Fruit fly (Drosophila melanogaster): ENCODE results near the gene CG15731.

Gene CG15731

dm6 chrX:12480282-12480681, 22.7 kb upstream of the CG15731 start (continued):
- TF ChIP-seq CG11247 (GFP tag; IDR thresholded peaks at IDR 0.05) (no peak), org-1 (GFP tag; optimal IDR thresholded peaks at IDR 0.05) (peak; percentile 27), CG30403 (GFP tag; optimal IDR thresholded peaks at IDR 0.05) (peak; percentile 12), ac (GFP tag; optimal IDR thresholded peaks at IDR 0.05) (no peak), Nf-YB (GFP tag; optimal IDR thresholded peaks at IDR 0.05) (no peak), NfI (GFP tag; optimal IDR thresholded peaks at IDR 0.05) (peak; percentile 40), Hr51 (GFP tag; optimal IDR thresholded peaks at IDR 0.05) (peak in 1 of 2 experiments; percentile 54), Optix (GFP tag; IDR thresholded peaks at IDR 0.05) (no peak), CG17361 (GFP tag; IDR thresholded peaks at IDR 0.05) (peak; percentile 38; the same call in 1 of the 3 replicates)

dm6 chrX:12473953-12474468, 16.4 kb upstream of the CG15731 start:
- no peak for TF ChIP-seq bbx (GFP tag; IDR thresholded peaks at IDR 0.05; ENCODE audit: partially characterized antibody)
- TF ChIP-seq aop (GFP tag; IDR thresholded peaks at IDR 0.05), result no peak
- peak; percentile 47 for TF ChIP-seq zen (tag; optimal IDR thresholded peaks at IDR 0.05)
- peak; percentile 88 for TF ChIP-seq CG7839 (tag; optimal IDR thresholded peaks at IDR 0.05)
- no peak for TF ChIP-seq eyg (GFP tag; optimal IDR thresholded peaks at IDR 0.05)
- TF ChIP-seq Chrac-16 (GFP tag; optimal IDR thresholded peaks at IDR 0.05), result peak; percentile 58
- TF ChIP-seq Nf-YB (GFP tag; optimal IDR thresholded peaks at IDR 0.05), result peak; percentile 60
- TF ChIP-seq CG16863 (GFP tag; optimal IDR thresholded peaks at IDR 0.05), result no peak
- peak; percentile 76 for TF ChIP-seq CG14441 (GFP tag; IDR thresholded peaks at IDR 0.05)
- 0 out of 2 replicates have a peak, but pooled peaks have one; percentile 30 for TF ChIP-seq onecut (GFP tag; IDR thresholded peaks at IDR 0.05)
- TF ChIP-seq CG17186 (GFP tag; optimal IDR thresholded peaks at IDR 0.05), result no peak
- TF ChIP-seq NK7.1 (GFP tag; optimal IDR thresholded peaks at IDR 0.05), result no peak
- TF ChIP-seq CG17612 (GFP tag; IDR thresholded peaks at IDR 0.05), result peak; percentile 36; the same call in 1 of the 2 replicates
- TF ChIP-seq pan (optimal IDR thresholded peaks at IDR 0.05), result no peak
- peak in 1 of 2 experiments; percentile 79 for TF ChIP-seq pan (GFP tag; optimal IDR thresholded peaks at IDR 0.05 in 1 of 2, IDR thresholded peaks at IDR 0.05 in 1 of 2)
- TF ChIP-seq bowl (GFP tag; IDR thresholded peaks at IDR 0.05), result no peak
- TF ChIP-seq sisA (GFP tag; IDR thresholded peaks at IDR 0.05), result peak; percentile 71
- TF ChIP-seq CG15696 (tag; optimal IDR thresholded peaks at IDR 0.05), result peak; percentile 53
- TF ChIP-seq ash1 (GFP tag; optimal IDR thresholded peaks at IDR 0.05), result no peak
- peak; percentile 45; the same call in 1 of the 2 replicates for TF ChIP-seq E2f2 (GFP tag; IDR thresholded peaks at IDR 0.05)
- no peak for TF ChIP-seq Bgb (GFP tag; IDR thresholded peaks at IDR 0.05; ENCODE audit: partially characterized antibody)
- no peak for TF ChIP-seq Opbp (GFP tag; IDR thresholded peaks at IDR 0.05; ENCODE audit: partially characterized antibody)
- TF ChIP-seq zen2 (GFP tag; IDR thresholded peaks at IDR 0.05; ENCODE audit: partially characterized antibody), result no peak
- no peak for TF ChIP-seq GATAe (GFP tag; conservative IDR thresholded peaks at IDR 0.05)
- peak; percentile 72 for TF ChIP-seq Asciz (GFP tag; optimal IDR thresholded peaks at IDR 0.05)
- TF ChIP-seq PHDP (tag; optimal IDR thresholded peaks at IDR 0.05), result peak; percentile 84
- no peak for TF ChIP-seq mld (GFP tag; IDR thresholded peaks at IDR 0.05; ENCODE audit: partially characterized antibody)
- TF ChIP-seq Jarid2 (GFP tag; optimal IDR thresholded peaks at IDR 0.05), result peak; percentile 43
- peak; percentile 86 for TF ChIP-seq CG18599 (GFP tag; optimal IDR thresholded peaks at IDR 0.05)
- peak; percentile 43 for TF ChIP-seq CG15514 (GFP tag; optimal IDR thresholded peaks at IDR 0.05)
- peak; percentile 79 for TF ChIP-seq ind (GFP tag; optimal IDR thresholded peaks at IDR 0.05)
- TF ChIP-seq CG2120 (GFP tag; optimal IDR thresholded peaks at IDR 0.05), result peak; percentile 69
- TF ChIP-seq chif (GFP tag; optimal IDR thresholded peaks at IDR 0.05), result peak in 1 of 2 experiments; percentile 26
- TF ChIP-seq nau (GFP tag; optimal IDR thresholded peaks at IDR 0.05), result no peak
- TF ChIP-seq tin (GFP tag; optimal IDR thresholded peaks at IDR 0.05), result peak; percentile 57
- peak; percentile 84 for TF ChIP-seq CG9817 (tag; optimal IDR thresholded peaks at IDR 0.05)
- peak; percentile 45 for TF ChIP-seq CG6813 (GFP tag; optimal IDR thresholded peaks at IDR 0.05)
- no peak for TF ChIP-seq CG14965 (GFP tag; optimal IDR thresholded peaks at IDR 0.05; ENCODE audit: borderline replicate concordance)
- TF ChIP-seq tup (GFP tag; optimal IDR thresholded peaks at IDR 0.05), result no peak
- TF ChIP-seq ase (GFP tag; IDR thresholded peaks at IDR 0.05), result 0 out of 3 replicates have a peak, but pooled peaks have one; percentile 28
